Fruit fly (Drosophila melanogaster) whole organism, embryonic: ENCODE measurements around the gene mag.
A peak's percentile ranks its signal among the peaks of the same experiment; 100 is the strongest.

Experiments used
- Adf1 ChIP-seq: fragments of 200-800 bp; sonication (Bioruptor generic); IDR thresholded peaks from 2 replicates; pipeline ENCODE4 v1.3.6; 2022; ENCODE audit warnings: missing biosample characterization, missing genetic modification characterization
- CG10321 ChIP-seq: fragments of 200-800 bp; sonication (Bioruptor generic); IDR thresholded peaks from 2 replicates; pipeline ENCODE4 v1.3.6; 2022; ENCODE audit warnings: missing biosample characterization, missing genetic modification characterization
- CG11093 ChIP-seq: fragments of 200-800 bp; sonication (Bioruptor generic); IDR thresholded peaks from 3 replicates; pipeline ENCODE4 v1.3.6; 2022; ENCODE audit warnings: missing biosample characterization, missing genetic modification characterization
- CG11456 ChIP-seq: fragments of 200-800 bp; sonication (Bioruptor generic); IDR thresholded peaks from 3 replicates; pipeline ENCODE4 v1.3.6; 2022; ENCODE audit warnings: missing biosample characterization, missing genetic modification characterization
- CG12236 ChIP-seq: fragments of 200-800 bp; sonication (Bioruptor generic); optimal IDR thresholded peaks from 2 replicates; lab custom pipeline; 2016; ENCODE audit warnings: missing biosample characterization, missing genetic modification characterization
- CG13775 ChIP-seq: fragments of 200-800 bp; sonication (Bioruptor generic); optimal IDR thresholded peaks from 3 replicates; lab custom pipeline; 2017; ENCODE audit warnings: missing biosample characterization, mild to moderate bottlenecking, missing genetic modification characterization
- CG1529 ChIP-seq: fragments of 200-800 bp; sonication (Bioruptor generic); optimal IDR thresholded peaks from 3 replicates; lab custom pipeline; 2018; ENCODE audit warnings: missing biosample characterization, missing genetic modification characterization
- CG15514 ChIP-seq: fragments of 200-800 bp; sonication (Bioruptor generic); optimal IDR thresholded peaks from 3 replicates; lab custom pipeline; 2017; ENCODE audit warnings: missing biosample characterization, missing genetic modification characterization, mild to moderate bottlenecking, moderate library complexity, missing genetic modification reagents
- CG31388 ChIP-seq: fragments of 200-800 bp; sonication (Bioruptor generic); optimal IDR thresholded peaks from 2 replicates; lab custom pipeline; 2016; ENCODE audit warnings: missing biosample characterization, missing genetic modification characterization
- CG31441 ChIP-seq: fragments of 200-800 bp; sonication (Bioruptor generic); IDR thresholded peaks from 2 replicates; pipeline ENCODE4 v1.3.6; 2022; ENCODE audit warnings: missing biosample characterization, missing genetic modification characterization
- CG32767 ChIP-seq: fragments of 200-800 bp; sonication (Bioruptor generic); IDR thresholded peaks from 2 replicates; pipeline ENCODE4 v1.3.6; 2022; ENCODE audit warnings: missing biosample characterization, missing genetic modification characterization
- CG3407 ChIP-seq: fragments of 200-800 bp; sonication (Bioruptor generic); optimal IDR thresholded peaks from 2 replicates; lab custom pipeline; 2018; ENCODE audit warnings: missing biosample characterization, mild to moderate bottlenecking, missing genetic modification characterization
- CG3726 ChIP-seq: fragments of 200-800 bp; sonication (Bioruptor generic); IDR thresholded peaks from 3 replicates; pipeline ENCODE4, ENCODE4 v1.3.6; 2022; ENCODE audit warnings: missing biosample characterization, missing genetic modification characterization
- CG4617 ChIP-seq: fragments of 200-800 bp; sonication (Bioruptor generic); optimal IDR thresholded peaks from 3 replicates; lab custom pipeline; 2016; ENCODE audit warnings: missing biosample characterization, missing genetic modification characterization, borderline replicate concordance
- CG6854 ChIP-seq: fragments of 200-800 bp; sonication (Bioruptor generic); optimal IDR thresholded peaks from 3 replicates; lab custom pipeline; 2017; ENCODE audit warnings: missing biosample characterization, mild to moderate bottlenecking, missing genetic modification characterization
- CG8290 ChIP-seq, 3 experiments: fragments of 200-800 bp; sonication (Bioruptor generic); optimal IDR thresholded peaks; 2 replicates each; lab custom pipeline; 2016 to 2019; ENCODE audit warnings: missing biosample characterization in 3 of 3, missing genetic modification characterization in 3 of 3, mild to moderate bottlenecking in 2 of 3, moderate library complexity in 1 of 3
- Camta ChIP-seq: fragments of 200-800 bp; sonication (Bioruptor generic); optimal IDR thresholded peaks from 2 replicates; lab custom pipeline; 2016; ENCODE audit warnings: missing biosample characterization, missing genetic modification characterization
- CkIIα-i1 ChIP-seq: fragments of 200-800 bp; sonication (Bioruptor generic); IDR thresholded peaks from 2 replicates; pipeline ENCODE4 v1.3.6; 2022; ENCODE audit warnings: missing biosample characterization, missing genetic modification characterization
- Fer1 ChIP-seq: fragments of 200-800 bp; sonication (Bioruptor generic); optimal IDR thresholded peaks from 2 replicates; lab custom pipeline; 2017; ENCODE audit warnings: missing biosample characterization, mild to moderate bottlenecking, missing genetic modification characterization
- Fer2 ChIP-seq: fragments of 200-800 bp; sonication (Bioruptor generic); optimal IDR thresholded peaks from 2 replicates; lab custom pipeline; 2018; ENCODE audit warnings: missing biosample characterization, mild to moderate bottlenecking, missing genetic modification characterization, moderate library complexity
- Gsc ChIP-seq: fragments of 200-800 bp; sonication (Bioruptor generic); IDR thresholded peaks from 2 replicates; pipeline ENCODE4 v1.3.6; 2022; ENCODE audit warnings: missing biosample characterization, missing genetic modification characterization
- H15 ChIP-seq: fragments of 200-800 bp; sonication (Bioruptor generic); IDR thresholded peaks from 3 replicates; pipeline ENCODE4 v1.3.6; 2022; ENCODE audit warnings: missing biosample characterization, missing genetic modification characterization
- Hmr ChIP-seq: fragments of 200-800 bp; sonication (Bioruptor generic); optimal IDR thresholded peaks from 3 replicates; lab custom pipeline; 2017; ENCODE audit warnings: mild to moderate bottlenecking, missing biosample characterization, missing genetic modification reagents, missing genetic modification characterization
- MESR4 ChIP-seq: fragments of 200-800 bp; sonication (Bioruptor generic); optimal IDR thresholded peaks from 2 replicates; lab custom pipeline; 2018; ENCODE audit warnings: missing biosample characterization, mild to moderate bottlenecking, missing genetic modification characterization, moderate library complexity
- Max ChIP-seq: fragments of 200-800 bp; sonication (Bioruptor generic); optimal IDR thresholded peaks from 2 replicates; lab custom pipeline; 2016; ENCODE audit warnings: missing biosample characterization, mild to moderate bottlenecking, missing genetic modification characterization
- Optix ChIP-seq: fragments of 200-800 bp; sonication (Bioruptor generic); IDR thresholded peaks from 3 replicates; pipeline ENCODE4 v1.3.6; 2022; ENCODE audit warnings: missing biosample characterization, missing genetic modification characterization
- Sry-β ChIP-seq: fragments of 200-800 bp; sonication (Bioruptor generic); optimal IDR thresholded peaks from 2 replicates; lab custom pipeline; 2018; ENCODE audit warnings: missing biosample characterization, mild to moderate bottlenecking, missing genetic modification characterization, moderate library complexity
- abd-A ChIP-seq: fragments of 200-800 bp; sonication (Bioruptor generic); optimal IDR thresholded peaks from 3 replicates; lab custom pipeline; 2019; ENCODE audit warnings: missing biosample characterization, mild to moderate bottlenecking, missing genetic modification characterization, moderate library complexity
- amos ChIP-seq: fragments of 200-800 bp; sonication (Bioruptor generic); IDR thresholded peaks from 2 replicates; pipeline ENCODE4 v1.3.6; 2022; ENCODE audit warnings: missing biosample characterization, missing genetic modification characterization; ENCODE audit not compliant: partially characterized antibody
- ara ChIP-seq: fragments of 200-800 bp; sonication (Bioruptor generic); IDR thresholded peaks from 2 replicates; pipeline ENCODE4 v1.3.6; 2022; ENCODE audit warnings: missing biosample characterization, missing genetic modification characterization
- cas ChIP-seq: fragments of 200-800 bp; sonication (Bioruptor generic); IDR thresholded peaks from 2 replicates; pipeline ENCODE4 v1.3.6; 2022; ENCODE audit warnings: missing biosample characterization, missing genetic modification characterization
- cg ChIP-seq: fragments of 200-800 bp; sonication (Bioruptor generic); optimal IDR thresholded peaks from 3 replicates; lab custom pipeline; 2019; ENCODE audit warnings: missing biosample characterization, mild to moderate bottlenecking, missing genetic modification characterization, moderate library complexity
- en ChIP-seq: fragments of 200-800 bp; sonication (Bioruptor generic); optimal IDR thresholded peaks from 2 replicates; lab custom pipeline; 2016; ENCODE audit warnings: missing biosample characterization, missing genetic modification characterization
- fd102C ChIP-seq: fragments of 200-800 bp; sonication (Bioruptor generic); optimal IDR thresholded peaks from 2 replicates; lab custom pipeline; 2018; ENCODE audit warnings: missing biosample characterization, mild to moderate bottlenecking, missing genetic modification characterization, moderate library complexity
- gro ChIP-seq: fragments of 200-800 bp; sonication (Bioruptor generic); optimal IDR thresholded peaks from 2 replicates; lab custom pipeline; 2016; ENCODE audit warnings: missing biosample characterization, missing genetic modification characterization
- gsb ChIP-seq: fragments of 200-800 bp; sonication (Bioruptor generic); IDR thresholded peaks from 2 replicates; pipeline ENCODE4 v1.3.6; 2022; ENCODE audit warnings: missing biosample characterization, missing genetic modification characterization
- knrl ChIP-seq: fragments of 200-800 bp; sonication (Bioruptor generic); IDR thresholded peaks from 3 replicates; pipeline ENCODE4 v1.3.6; 2022; ENCODE audit warnings: missing biosample characterization, missing genetic modification characterization; ENCODE audit not compliant: partially characterized antibody
- lbe ChIP-seq: fragments of 200-800 bp; sonication (Bioruptor generic); optimal IDR thresholded peaks from 2 replicates; lab custom pipeline; 2016; ENCODE audit warnings: missing biosample characterization, mild to moderate bottlenecking, missing genetic modification characterization
- mld ChIP-seq: fragments of 200-800 bp; sonication (Bioruptor generic); IDR thresholded peaks from 3 replicates; pipeline ENCODE4 v1.3.6; 2022; ENCODE audit warnings: missing biosample characterization, missing genetic modification characterization; ENCODE audit not compliant: partially characterized antibody
- oc ChIP-seq: fragments of 200-800 bp; sonication (Bioruptor generic); optimal IDR thresholded peaks from 2 replicates; lab custom pipeline; 2018; ENCODE audit warnings: missing biosample characterization, mild to moderate bottlenecking, missing genetic modification characterization, moderate library complexity
- repo ChIP-seq: fragments of 200-800 bp; sonication (Bioruptor generic); optimal IDR thresholded peaks from 2 replicates; lab custom pipeline; 2016; ENCODE audit warnings: missing biosample characterization, missing genetic modification characterization
- sisA ChIP-seq: fragments of 200-800 bp; sonication (Bioruptor generic); IDR thresholded peaks from 2 replicates; pipeline ENCODE4 v1.3.6; 2022; ENCODE audit warnings: missing biosample characterization, missing genetic modification characterization
- sob ChIP-seq: fragments of 200-800 bp; sonication (Bioruptor generic); IDR thresholded peaks from 2 replicates; pipeline ENCODE4 v1.3.6; 2022; ENCODE audit warnings: missing biosample characterization, missing genetic modification characterization
- sqz ChIP-seq: fragments of 200-800 bp; sonication (Bioruptor generic); optimal IDR thresholded peaks from 3 replicates; lab custom pipeline; 2018; ENCODE audit warnings: missing biosample characterization, mild to moderate bottlenecking, missing genetic modification characterization
- sr ChIP-seq: fragments of 200-800 bp; sonication (Bioruptor generic); IDR thresholded peaks from 3 replicates; pipeline ENCODE4 v1.3.6; 2022; ENCODE audit warnings: missing biosample characterization, missing genetic modification characterization
- tio ChIP-seq: fragments of 200-800 bp; sonication (Bioruptor generic); optimal IDR thresholded peaks from 2 replicates; lab custom pipeline; 2017; ENCODE audit warnings: missing biosample characterization, missing genetic modification characterization, inconsistent platforms
- ttk ChIP-seq: fragments of 200-800 bp; sonication (Bioruptor generic); IDR thresholded peaks from 2 replicates; pipeline ENCODE4 v2.1.2; 2022; ENCODE audit warnings: missing biosample characterization, missing genetic modification characterization
- vfl ChIP-seq: fragments of 200-800 bp; sonication (Bioruptor generic); optimal IDR thresholded peaks from 2 replicates; lab custom pipeline; 2016; ENCODE audit warnings: missing biosample characterization, missing genetic modification characterization

Gene mag

DNA sequence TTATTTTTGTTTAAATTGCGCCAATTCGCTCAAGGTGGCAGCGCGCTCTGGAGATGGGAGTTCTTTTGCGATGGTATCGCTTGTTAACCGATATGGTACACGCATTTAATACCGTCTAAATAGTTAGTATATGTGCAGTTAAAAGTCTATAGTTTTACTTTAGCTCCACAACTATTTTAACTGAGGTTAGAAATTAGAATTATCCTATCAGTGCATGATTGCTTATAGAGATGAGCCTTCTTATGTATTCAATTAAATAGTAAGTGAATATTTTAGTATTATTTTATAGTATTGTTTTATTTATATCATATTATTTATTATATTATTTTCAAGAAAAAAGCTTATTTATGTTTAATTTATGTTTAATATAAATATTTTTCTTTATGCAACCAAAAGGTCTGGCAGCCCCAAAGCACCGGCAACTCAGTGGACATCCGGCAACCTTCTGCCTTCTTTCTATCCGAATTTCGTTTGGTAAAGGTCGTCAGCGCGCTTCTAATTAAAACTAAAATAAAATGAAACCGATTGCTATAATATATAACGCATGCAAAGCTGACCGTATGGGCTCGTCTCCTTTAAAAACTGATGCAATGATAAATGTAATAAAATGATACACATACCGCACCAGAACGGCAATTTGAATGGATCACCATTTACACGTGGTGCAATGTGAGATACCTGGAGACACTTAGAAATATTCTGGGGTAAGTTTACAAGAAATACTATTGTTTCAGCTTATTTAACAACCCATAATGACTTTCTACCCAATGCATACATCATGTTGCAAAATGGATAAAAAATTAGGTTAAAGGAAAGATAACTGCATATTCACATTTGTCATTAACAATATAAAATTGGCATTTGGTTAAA, 7.4 kb upstream of the mag start, which contains the start of gene CG5199 (continued):
- TF ChIP-seq CG31388 (GFP tag; lab: Kevin White, UChicago) = peak; percentile 56
- no peak for TF ChIP-seq CG6854 (GFP tag; lab: Kevin White, UChicago)
- no peak for TF ChIP-seq vfl (GFP tag; lab: Kevin White, UChicago)
- TF ChIP-seq lbe = peak; percentile 1
- peak; percentile 53 for TF ChIP-seq CG15514 (GFP tag; lab: Kevin White, UChicago)
- TF ChIP-seq gro (GFP tag; lab: Kevin White, UChicago) = no peak
- no peak for TF ChIP-seq CG3407 (GFP tag; lab: Kevin White, UChicago)
- TF ChIP-seq sr = no peak
- peak; percentile 90 for TF ChIP-seq MESR4 (GFP tag; lab: Kevin White, UChicago)
- no peak for TF ChIP-seq cg (GFP tag; lab: Kevin White, UChicago)
- no peak for TF ChIP-seq CG10321 (GFP tag; lab: Robert Waterston, UW)
- TF ChIP-seq Max (GFP tag; lab: Kevin White, UChicago) = peak; percentile 45
- no peak for TF ChIP-seq Optix
- no peak for TF ChIP-seq ara
- no peak for TF ChIP-seq oc (tag; lab: Kevin White, UChicago)
- peak; percentile 44; the same call in 1 of the 2 replicates for TF ChIP-seq gsb (GFP tag; lab: Robert Waterston, UW)
- peak; percentile 67 for TF ChIP-seq tio (GFP tag; lab: Kevin White, UChicago)
- peak; percentile 39; the same call in 1 of the 3 replicates for TF ChIP-seq H15 (GFP tag; lab: Robert Waterston, UW)
- peak; percentile 63; the same call in 2 of the 3 replicates for TF ChIP-seq CG11093
- TF ChIP-seq fd102C (GFP tag; lab: Kevin White, UChicago) = no peak
- TF ChIP-seq sob (GFP tag; lab: Robert Waterston, UW) = no peak
- TF ChIP-seq abd-A (tag; lab: Kevin White, UChicago) = no peak
- peak; percentile 49; the same call in 1 of the 2 replicates for TF ChIP-seq CG32767 (GFP tag; lab: Robert Waterston, UW)
- peak; percentile 59; the same call in 1 of the 2 replicates for TF ChIP-seq ttk
- TF ChIP-seq knrl = peak; percentile 80
- peak; percentile 49 for TF ChIP-seq sisA (GFP tag; lab: Robert Waterston, UW)
- TF ChIP-seq CG31441 (GFP tag; lab: Robert Waterston, UW) = peak; percentile 79
- TF ChIP-seq CkIIα-i1 (GFP tag; lab: Robert Waterston, UW) = no peak
- peak; percentile 29 for TF ChIP-seq Fer2 (tag; lab: Kevin White, UChicago)
- TF ChIP-seq CG8290 (GFP tag; optimal IDR thresholded peaks at IDR 0.05; lab: Kevin White, UChicago) = peak; percentile 30
- TF ChIP-seq CG8290 (tag; optimal IDR thresholded peaks at IDR 0.05; lab: Kevin White, UChicago) = no peak
- peak; percentile 57; the same call in 1 of the 3 replicates for TF ChIP-seq CG11456 (GFP tag; lab: Robert Waterston, UW)
- no peak for TF ChIP-seq cas (GFP tag; lab: Robert Waterston, UW)
- peak; percentile 85 for TF ChIP-seq CG13775 (GFP tag; lab: Kevin White, UChicago)
- peak; percentile 58 for TF ChIP-seq Camta (GFP tag; lab: Kevin White, UChicago)
- peak; percentile 75 for TF ChIP-seq Hmr (GFP tag; lab: Kevin White, UChicago)
- no peak for TF ChIP-seq mld
- peak; percentile 48 for TF ChIP-seq CG4617 (GFP tag; lab: Kevin White, UChicago)
- no peak for TF ChIP-seq CG12236 (GFP tag; lab: Kevin White, UChicago)
- peak; percentile 88 for TF ChIP-seq amos (GFP tag; lab: Robert Waterston, UW)
- TF ChIP-seq sqz (GFP tag; lab: Kevin White, UChicago) = no peak
- peak; percentile 37 for TF ChIP-seq Sry-β
- TF ChIP-seq en (GFP tag; lab: Kevin White, UChicago) = no peak
- TF ChIP-seq repo (GFP tag; lab: Kevin White, UChicago) = no peak
- TF ChIP-seq Fer1 (GFP tag; lab: Kevin White, UChicago) = peak; percentile 60
- TF ChIP-seq Gsc (GFP tag; lab: Robert Waterston, UW) = no peak
- no peak for TF ChIP-seq CG1529 (GFP tag; lab: Kevin White, UChicago)
- no peak for TF ChIP-seq Adf1
- 0 out of 3 replicates have a peak, but pooled peaks have one; percentile 58 for TF ChIP-seq CG3726 (GFP tag; lab: Robert Waterston, UW)
